Worm (Caenorhabditis elegans) whole organism, L2 larva: ENCODE data around the gene Y105C5A.26.

ENCODE experiments used
- R02D3.7 ChIP-seq: fragments of 150-350 bp; optimal IDR thresholded peaks from 2 replicates; lab custom pipeline; 2014; ENCODE audit warnings: missing biosample characterization, missing genetic modification characterization
- Y55F3AM.14 ChIP-seq: fragments of 200-800 bp; sonication (Bioruptor generic); optimal IDR thresholded peaks from 2 replicates; lab custom pipeline; 2018; ENCODE audit warnings: mild to moderate bottlenecking, missing genetic modification characterization, missing compliant biosample characterization
- alr-1 ChIP-seq: fragments of 150-350 bp; optimal IDR thresholded peaks from 2 replicates; lab custom pipeline; 2014; ENCODE audit warnings: missing biosample characterization, missing genetic modification characterization
- aly-2 ChIP-seq: fragments of 150-350 bp; optimal IDR thresholded peaks from 2 replicates; lab custom pipeline; 2014; ENCODE audit warnings: missing biosample characterization, missing genetic modification characterization
- blmp-1 ChIP-seq: sonication (generic microtip); optimal IDR thresholded peaks from 2 replicates; lab custom pipeline; 2017; ENCODE audit warnings: missing genetic modification characterization, mild to moderate bottlenecking, missing compliant biosample characterization, antibody characterized with exemption, moderate library complexity; ENCODE audit not compliant: insufficient read depth
- ceh-16 ChIP-seq: fragments of 150-350 bp; optimal IDR thresholded peaks from 2 replicates; lab custom pipeline; 2014; ENCODE audit warnings: missing biosample characterization, missing genetic modification characterization
- ceh-82 ChIP-seq: fragments of 150-350 bp; optimal IDR thresholded peaks from 2 replicates; lab custom pipeline; 2014; ENCODE audit warnings: missing biosample characterization, missing genetic modification characterization
- dmd-4 ChIP-seq: sonication (generic microtip); optimal IDR thresholded peaks from 2 replicates; lab custom pipeline; 2017; ENCODE audit warnings: missing biosample characterization, missing genetic modification characterization
- egl-27 ChIP-seq: sonication (generic microtip); optimal IDR thresholded peaks from 3 replicates; lab custom pipeline; 2017; ENCODE audit warnings: missing biosample characterization, missing genetic modification reagents, missing genetic modification characterization
- elt-1 ChIP-seq: fragments of 150-350 bp; optimal IDR thresholded peaks from 2 replicates; lab custom pipeline; 2014; ENCODE audit warnings: missing biosample characterization, missing genetic modification characterization
- fos-1 ChIP-seq: fragments of 150-350 bp; optimal IDR thresholded peaks from 2 replicates; lab custom pipeline; 2014; ENCODE audit warnings: missing biosample characterization, missing genetic modification characterization
- gmeb-1 ChIP-seq: fragments of 150-350 bp; optimal IDR thresholded peaks from 2 replicates; lab custom pipeline; 2014; ENCODE audit warnings: missing biosample characterization, missing genetic modification characterization
- lin-39 ChIP-seq: fragments of 150-350 bp; optimal IDR thresholded peaks from 2 replicates; lab custom pipeline; 2014; ENCODE audit warnings: missing biosample characterization, missing genetic modification reagents, missing genetic modification characterization
- lsy-2 ChIP-seq, 2 experiments: fragments of 150-350 bp in 1 of 2; sonication (generic microtip) in 1 of 2; optimal IDR thresholded peaks; 2 replicates each; lab custom pipeline; 2014 to 2017; ENCODE audit warnings: missing biosample characterization in 2 of 2, missing genetic modification characterization in 2 of 2
- mbf-1 ChIP-seq: sonication (generic microtip); optimal IDR thresholded peaks from 2 replicates; lab custom pipeline; 2017; ENCODE audit warnings: missing biosample characterization, missing genetic modification characterization
- mdl-1 ChIP-seq, 2 experiments: fragments of 150-350 bp in 1 of 2; sonication (generic microtip) in 1 of 2; optimal IDR thresholded peaks; 2 replicates each; lab custom pipeline; 2017; ENCODE audit warnings: missing biosample characterization in 2 of 2, missing genetic modification characterization in 2 of 2
- nhr-10 ChIP-seq: sonication (generic microtip); optimal IDR thresholded peaks from 2 replicates; lab custom pipeline; 2017; ENCODE audit warnings: missing biosample characterization, missing genetic modification characterization
- nhr-11 ChIP-seq: fragments of 150-350 bp; optimal IDR thresholded peaks from 2 replicates; lab custom pipeline; 2014; ENCODE audit warnings: missing biosample characterization, missing genetic modification characterization
- nhr-129 ChIP-seq: fragments of 150-350 bp; optimal IDR thresholded peaks from 2 replicates; lab custom pipeline; 2014; ENCODE audit warnings: missing biosample characterization, missing genetic modification characterization
- nhr-21 ChIP-seq: fragments of 150-350 bp; optimal IDR thresholded peaks from 2 replicates; lab custom pipeline; 2014; ENCODE audit warnings: missing biosample characterization, missing genetic modification characterization
- nhr-237 ChIP-seq: fragments of 150-350 bp; optimal IDR thresholded peaks from 2 replicates; lab custom pipeline; 2014; ENCODE audit warnings: missing biosample characterization, missing genetic modification characterization
- nhr-6 ChIP-seq: fragments of 150-350 bp; optimal IDR thresholded peaks from 2 replicates; lab custom pipeline; 2014; ENCODE audit warnings: missing biosample characterization, missing genetic modification characterization
- sem-4 ChIP-seq: fragments of 150-350 bp; optimal IDR thresholded peaks from 2 replicates; lab custom pipeline; 2014; ENCODE audit warnings: missing biosample characterization, missing genetic modification reagents, missing genetic modification characterization
- skn-1 ChIP-seq: sonication (generic microtip); optimal IDR thresholded peaks from 2 replicates; lab custom pipeline; 2017; ENCODE audit warnings: missing biosample characterization, missing genetic modification characterization
- sma-3 ChIP-seq: sonication (generic microtip); optimal IDR thresholded peaks from 2 replicates; lab custom pipeline; 2016; ENCODE audit warnings: missing genetic modification reagents, missing genetic modification characterization, missing compliant biosample characterization
- sma-9 ChIP-seq, 2 experiments: fragments of 150-350 bp in 1 of 2; sonication (generic microtip) in 1 of 2; optimal IDR thresholded peaks; 2 replicates each; lab custom pipeline; 2014 to 2016; ENCODE audit warnings: missing genetic modification characterization in 2 of 2, mild to moderate bottlenecking in 1 of 2, missing biosample characterization in 1 of 2, missing compliant biosample characterization in 1 of 2, missing genetic modification reagents in 1 of 2, moderate library complexity in 1 of 2
- snpc-4 ChIP-seq: fragments of 150-350 bp; optimal IDR thresholded peaks from 2 replicates; lab custom pipeline; 2014; ENCODE audit warnings: missing biosample characterization, missing genetic modification characterization
- unc-39 ChIP-seq: fragments of 150-350 bp; optimal IDR thresholded peaks from 2 replicates; lab custom pipeline; 2014; ENCODE audit warnings: missing biosample characterization, missing genetic modification characterization
- ztf-11 ChIP-seq: sonication (generic microtip); optimal IDR thresholded peaks from 2 replicates; lab custom pipeline; 2017; ENCODE audit warnings: missing biosample characterization, missing genetic modification characterization

The Y105C5A.26 gene

DNA sequence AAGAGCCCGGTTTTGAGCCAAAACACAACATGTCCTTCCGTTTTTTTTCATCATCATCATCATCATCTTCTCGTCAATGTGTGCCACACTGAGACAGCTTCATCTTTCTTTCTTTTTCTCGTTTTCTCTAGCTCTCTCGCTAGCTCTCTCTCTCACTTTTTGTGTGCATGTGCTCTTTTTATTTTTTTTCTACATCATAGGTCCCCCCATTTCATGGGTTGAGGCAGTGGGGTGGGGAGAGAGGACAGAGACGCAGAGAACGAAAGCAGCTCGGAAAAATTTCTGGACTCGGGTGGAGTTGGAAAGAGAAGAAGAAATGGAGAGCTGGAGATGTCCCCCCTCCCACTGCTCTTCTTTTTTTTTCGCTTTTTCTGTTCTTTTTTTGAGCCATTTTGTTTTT, 15.4 kb upstream of the Y105C5A.26 start (continued):
- TF ChIP-seq Y55F3AM.14 (GFP tag; lab: Kevin White, UChicago) (peak; percentile 88), elt-1 (tag; lab: Kevin White, UChicago) (no peak), blmp-1 (tag; lab: Kevin White, UChicago) (no peak), nhr-129 (peak; percentile 83)

DNA sequence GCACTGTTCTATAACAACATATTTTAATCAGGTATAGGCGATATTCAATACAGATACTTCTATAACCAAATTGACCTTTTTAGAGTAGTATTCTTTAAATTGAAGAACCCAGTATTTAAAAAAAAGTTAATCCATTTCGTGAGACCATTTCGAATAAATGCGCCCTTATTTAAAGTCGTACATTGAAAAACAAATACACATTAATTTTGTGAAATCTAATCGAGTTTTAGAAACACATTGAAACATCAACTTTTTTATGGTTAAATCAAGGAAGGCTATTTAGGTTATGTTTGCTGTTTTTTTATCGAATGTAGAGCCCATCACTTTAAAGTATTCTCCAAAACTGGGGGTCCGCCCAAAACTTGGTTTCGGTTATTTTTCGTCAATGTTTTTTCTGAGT, 13.9 kb upstream of the Y105C5A.26 start:
- TF ChIP-seq snpc-4 (tag; lab: Kevin White, UChicago): no peak
- TF ChIP-seq elt-1 (tag; lab: Kevin White, UChicago): no peak
- TF ChIP-seq sem-4 (tag; lab: Kevin White, UChicago): no peak
- TF ChIP-seq alr-1: no peak
- TF ChIP-seq blmp-1 (tag; lab: Kevin White, UChicago): no peak
- no peak for TF ChIP-seq nhr-6 (tag; lab: Kevin White, UChicago)
- TF ChIP-seq ztf-11 (tag; lab: Kevin White, UChicago): no peak

- no peak for TF ChIP-seq nhr-11
- no peak for TF ChIP-seq lin-39 (tag; lab: Kevin White, UChicago)
- no peak for TF ChIP-seq R02D3.7 (tag; lab: Kevin White, UChicago)
Measured at ce11 chrIV:15693268-15693667, 11.9 kb upstream of the Y105C5A.26 start.

DNA sequence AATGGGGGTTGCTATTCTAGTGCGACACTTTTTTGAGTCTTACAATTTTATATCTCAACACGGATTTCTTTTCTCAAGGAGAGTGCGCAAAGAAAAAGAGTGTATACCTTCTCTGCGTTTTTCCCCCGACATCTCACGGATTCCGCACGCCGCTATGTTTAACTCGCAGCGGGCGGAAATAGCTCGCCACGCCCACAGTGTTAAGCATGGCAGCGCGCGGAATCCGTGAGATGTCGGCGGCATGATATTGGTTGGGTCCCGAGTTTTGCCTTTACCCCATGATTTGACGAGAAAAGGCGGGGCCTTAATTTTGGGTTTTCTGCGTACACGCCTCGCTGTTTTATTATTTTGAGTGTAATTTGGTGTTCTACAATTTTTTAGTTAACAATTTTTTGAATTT, 10.5 kb upstream of the Y105C5A.26 start:
- no peak for TF ChIP-seq elt-1 (tag; lab: Kevin White, UChicago)
- no peak for TF ChIP-seq mbf-1 (tag; lab: Kevin White, UChicago)
- TF ChIP-seq egl-27: no peak
- TF ChIP-seq nhr-237: no peak
- TF ChIP-seq unc-39 (tag; lab: Kevin White, UChicago): no peak
- no peak for TF ChIP-seq sma-3 (GFP tag; lab: Kevin White, UChicago)
- TF ChIP-seq gmeb-1 (tag; lab: Kevin White, UChicago): no peak
- no peak for TF ChIP-seq sem-4 (tag; lab: Kevin White, UChicago)
- no peak for TF ChIP-seq lsy-2 (tag; optimal IDR thresholded peaks at IDR 0.05; lab: Kevin White, UChicago)
- no peak for TF ChIP-seq sma-9 (GFP tag; optimal IDR thresholded peaks at IDR 0.05; lab: Kevin White, UChicago)
- TF ChIP-seq sma-9 (tag; optimal IDR thresholded peaks at IDR 0.05; lab: Kevin White, UChicago): no peak
- no peak for TF ChIP-seq mdl-1 (tag; optimal IDR thresholded peaks at IDR 0.05; lab: Kevin White, UChicago)
- TF ChIP-seq nhr-10 (tag; lab: Kevin White, UChicago): no peak
- no peak for TF ChIP-seq aly-2 (tag; lab: Kevin White, UChicago)
- TF ChIP-seq nhr-21 (tag; lab: Kevin White, UChicago): no peak
- no peak for TF ChIP-seq blmp-1 (tag; lab: Kevin White, UChicago)

ce11 chrIV:15688524-15689479, 7.5 kb upstream of the Y105C5A.26 start, which contains the start of gene Y105C5A.15:
Y105C5A.15 (plus strand) TSS chrIV:15689201.
- TF ChIP-seq dmd-4 (tag; lab: Kevin White, UChicago): no peak
- no peak for TF ChIP-seq ceh-16 (tag; lab: Kevin White, UChicago)
- peak; percentile 82 for TF ChIP-seq fos-1

DNA sequence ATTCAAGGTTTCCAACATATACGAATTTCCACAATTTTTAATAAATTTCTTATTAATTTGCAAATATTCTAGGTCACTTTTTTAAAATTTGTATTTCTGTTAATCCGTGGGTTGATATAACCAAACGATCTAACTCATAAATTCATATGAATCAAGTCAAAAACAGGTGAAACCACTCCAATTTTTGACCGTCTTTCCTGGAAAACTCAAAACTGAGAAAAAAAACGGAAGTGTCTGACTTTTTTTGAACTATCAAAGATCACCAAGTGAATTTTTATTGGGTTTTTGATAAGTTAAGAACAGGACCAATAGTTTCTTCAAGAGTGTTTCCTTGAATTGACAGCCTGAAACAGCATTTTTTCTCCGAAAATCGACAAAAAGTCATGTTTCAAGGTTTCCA, 6.5 kb upstream of the Y105C5A.26 start:
- TF ChIP-seq ceh-82 (tag; lab: Kevin White, UChicago) (no peak), skn-1 (tag; lab: Kevin White, UChicago) (no peak)
